Worm (Caenorhabditis elegans) whole organism, young adult: ENCODE data around the gene M117.3.

Experiments used
- B0019.2 ChIP-seq: fragments of 200-800 bp; sonication (Bioruptor generic); conservative IDR thresholded peaks from 2 replicates; pipeline ENCODE4 v1.3.6; 2022; ENCODE audit warnings: missing genetic modification reagents, missing genetic modification characterization, missing compliant biosample characterization
- B0035.1 ChIP-seq: sonication (generic microtip); optimal IDR thresholded peaks from 2 replicates; lab custom pipeline; 2016; ENCODE audit warnings: missing genetic modification characterization, mild to moderate bottlenecking, missing compliant biosample characterization, missing genotype, missing genetic modification reagents
- C06A6.2 ChIP-seq: fragments of 200-800 bp; sonication (Bioruptor generic); conservative IDR thresholded peaks from 2 replicates; pipeline ENCODE4 v1.3.6; 2022; ENCODE audit warnings: missing genetic modification characterization, missing compliant biosample characterization
- C17E4.6 ChIP-seq: fragments of 200-800 bp; sonication (Bioruptor generic); IDR thresholded peaks from 2 replicates; pipeline ENCODE4 v1.3.6; 2022; ENCODE audit warnings: missing genetic modification reagents, missing genetic modification characterization, missing compliant biosample characterization
- F33H1.4 ChIP-seq: fragments of 200-800 bp; sonication (Bioruptor generic); IDR thresholded peaks from 2 replicates; pipeline ENCODE4 v1.3.6; 2022; ENCODE audit warnings: missing genetic modification reagents, missing genetic modification characterization, missing compliant biosample characterization
- F57A8.1 ChIP-seq: fragments of 200-800 bp; sonication (Bioruptor generic); optimal IDR thresholded peaks from 2 replicates; lab custom pipeline; 2018; ENCODE audit warnings: mild to moderate bottlenecking, missing genetic modification characterization, moderate library complexity, missing compliant biosample characterization
- Y56A3A.18 ChIP-seq: fragments of 200-800 bp; sonication (Bioruptor generic); IDR thresholded peaks from 2 replicates; pipeline ENCODE4 v1.3.6; 2022; ENCODE audit warnings: missing genetic modification reagents, missing genetic modification characterization, missing compliant biosample characterization
- Y79H2A.3 ChIP-seq: fragments of 200-800 bp; sonication (Bioruptor generic); conservative IDR thresholded peaks from 2 replicates; pipeline ENCODE4 v1.3.6; 2022; ENCODE audit warnings: missing genetic modification reagents, missing genetic modification characterization, missing compliant biosample characterization
- ZK185.1 ChIP-seq: sonication (generic microtip); optimal IDR thresholded peaks from 2 replicates; lab custom pipeline; 2016; ENCODE audit warnings: mild to moderate bottlenecking, missing genetic modification characterization, missing compliant biosample characterization; ENCODE audit not compliant: poor library complexity, severe bottlenecking
- akir-1 ChIP-seq: fragments of 200-800 bp; sonication (Bioruptor generic); optimal IDR thresholded peaks from 2 replicates; lab custom pipeline; 2018; ENCODE audit warnings: mild to moderate bottlenecking, missing genetic modification characterization, moderate library complexity, missing compliant biosample characterization
- ama-1 ChIP-seq, 3 experiments: fragments of 150-350 bp in 1 of 3; sonication (generic microtip) in 2 of 3; optimal IDR thresholded peaks; 2 replicates each; lab custom pipeline; 2014 to 2018; ENCODE audit warnings: missing biosample characterization in 2 of 3, missing genetic modification characterization in 2 of 3, missing genetic modification reagents in 2 of 3
- aptf-2 ChIP-seq: fragments of 200-800 bp; sonication (Bioruptor generic); conservative IDR thresholded peaks from 2 replicates; pipeline ENCODE4 v1.3.6; 2022; ENCODE audit warnings: missing genetic modification reagents, missing genetic modification characterization, missing compliant biosample characterization
- atf-7 ChIP-seq: sonication (generic microtip); optimal IDR thresholded peaks from 2 replicates; lab custom pipeline; 2017; ENCODE audit warnings: mild to moderate bottlenecking, missing genetic modification characterization, missing compliant biosample characterization
- attf-3 ChIP-seq: fragments of 200-800 bp; sonication (Bioruptor generic); conservative IDR thresholded peaks from 2 replicates; pipeline ENCODE4 v1.3.6; 2022; ENCODE audit warnings: missing genetic modification reagents, missing genetic modification characterization, missing compliant biosample characterization
- attf-6 ChIP-seq: fragments of 200-800 bp; sonication (Bioruptor generic); IDR thresholded peaks from 2 replicates; pipeline ENCODE4 v1.3.6; 2022; ENCODE audit warnings: missing genetic modification reagents, missing genetic modification characterization, missing compliant biosample characterization
- bed-1 ChIP-seq: fragments of 200-800 bp; sonication (Bioruptor generic); IDR thresholded peaks from 2 replicates; pipeline ENCODE4 v1.3.6; 2022; ENCODE audit warnings: missing genetic modification reagents, missing genetic modification characterization, missing compliant biosample characterization
- ceh-58 ChIP-seq: fragments of 200-800 bp; sonication (Bioruptor generic); IDR thresholded peaks from 2 replicates; pipeline ENCODE4 v1.3.6; 2022; ENCODE audit warnings: missing genetic modification characterization, missing compliant biosample characterization
- ceh-79 ChIP-seq: sonication (generic microtip); optimal IDR thresholded peaks from 2 replicates; lab custom pipeline; 2017; ENCODE audit warnings: mild to moderate bottlenecking, missing genetic modification characterization, missing compliant biosample characterization
- dpff-1 ChIP-seq: sonication (generic microtip); optimal IDR thresholded peaks from 2 replicates; lab custom pipeline; 2017; ENCODE audit warnings: mild to moderate bottlenecking, missing genetic modification characterization, missing compliant biosample characterization
- dpl-1 ChIP-seq: fragments of 150-350 bp; optimal IDR thresholded peaks from 2 replicates; lab custom pipeline; 2014; ENCODE audit warnings: missing biosample characterization, missing genetic modification reagents, missing genetic modification characterization
- efl-1 ChIP-seq: fragments of 150-350 bp; optimal IDR thresholded peaks from 2 replicates; lab custom pipeline; 2014; ENCODE audit warnings: missing biosample characterization, missing genetic modification reagents, missing genetic modification characterization
- egl-44 ChIP-seq: fragments of 200-800 bp; sonication (Bioruptor generic); IDR thresholded peaks from 2 replicates; pipeline ENCODE4 v1.3.6; 2022; ENCODE audit warnings: missing genetic modification reagents, missing genetic modification characterization, missing compliant biosample characterization
- fkh-3 ChIP-seq: sonication (generic microtip); optimal IDR thresholded peaks from 2 replicates; lab custom pipeline; 2016; ENCODE audit warnings: mild to moderate bottlenecking, missing genetic modification characterization, missing compliant biosample characterization
- gei-17 ChIP-seq: fragments of 200-800 bp; sonication (Bioruptor generic); optimal IDR thresholded peaks from 2 replicates; lab custom pipeline; 2018; ENCODE audit warnings: mild to moderate bottlenecking, missing genetic modification characterization, missing compliant biosample characterization
- him-1 ChIP-seq: sonication (generic microtip); optimal IDR thresholded peaks from 2 replicates; lab custom pipeline; 2016; ENCODE audit warnings: missing genotype, missing genetic modification reagents, missing genetic modification characterization, missing compliant biosample characterization
- let-526 ChIP-seq: fragments of 200-800 bp; sonication (Bioruptor generic); IDR thresholded peaks from 2 replicates; pipeline ENCODE4 v1.3.6; 2022; ENCODE audit warnings: missing genetic modification reagents, missing genetic modification characterization, missing compliant biosample characterization
- lin-35 ChIP-seq, 3 experiments: fragments of 150-350 bp in 2 of 3; sonication (generic microtip) in 1 of 3; optimal IDR thresholded peaks; 2 replicates each; lab custom pipeline; 2014 to 2018; ENCODE audit warnings: missing biosample characterization in 3 of 3, missing genetic modification characterization in 3 of 3, missing genetic modification reagents in 3 of 3
- lin-40 ChIP-seq: sonication (generic microtip); optimal IDR thresholded peaks from 2 replicates; lab custom pipeline; 2016; ENCODE audit warnings: missing genetic modification characterization, mild to moderate bottlenecking, missing compliant biosample characterization, missing genotype, missing genetic modification reagents
- lin-54 ChIP-seq: fragments of 200-800 bp; sonication (Bioruptor generic); optimal IDR thresholded peaks from 2 replicates; lab custom pipeline; 2018; ENCODE audit warnings: mild to moderate bottlenecking, missing genetic modification characterization, missing compliant biosample characterization
- lir-1 ChIP-seq: fragments of 200-800 bp; sonication (Bioruptor generic); conservative IDR thresholded peaks from 2 replicates; pipeline ENCODE4 v1.3.6; 2022; ENCODE audit warnings: missing genetic modification reagents, missing genetic modification characterization, missing compliant biosample characterization
- lsl-1 ChIP-seq: fragments of 200-800 bp; sonication (Bioruptor generic); optimal IDR thresholded peaks from 2 replicates; lab custom pipeline; 2018; ENCODE audit warnings: mild to moderate bottlenecking, missing genetic modification characterization, moderate library complexity, missing compliant biosample characterization
- lsy-27 ChIP-seq: sonication (generic microtip); optimal IDR thresholded peaks from 2 replicates; lab custom pipeline; 2017; ENCODE audit warnings: missing genetic modification characterization, mild to moderate bottlenecking, missing compliant biosample characterization, antibody characterized with exemption, missing genotype, borderline replicate concordance; ENCODE audit not compliant: insufficient read depth
- madf-10 ChIP-seq: sonication (generic microtip); optimal IDR thresholded peaks from 2 replicates; lab custom pipeline; 2016; ENCODE audit warnings: mild to moderate bottlenecking, missing genetic modification characterization, missing compliant biosample characterization
- madf-3 ChIP-seq: fragments of 200-800 bp; sonication (Bioruptor generic); IDR thresholded peaks from 2 replicates; pipeline ENCODE4 v1.3.6; 2022; ENCODE audit warnings: missing genetic modification reagents, missing genetic modification characterization, missing compliant biosample characterization
- mes-4 ChIP-seq: sonication (generic microtip); optimal IDR thresholded peaks from 2 replicates; lab custom pipeline; 2016; ENCODE audit warnings: missing genotype, missing genetic modification characterization, missing compliant biosample characterization
- mxl-1 ChIP-seq: sonication (generic microtip); optimal IDR thresholded peaks from 2 replicates; lab custom pipeline; 2016; ENCODE audit warnings: missing genetic modification characterization, missing compliant biosample characterization
- nfya-1 ChIP-seq: sonication (generic microtip); optimal IDR thresholded peaks from 2 replicates; lab custom pipeline; 2017; ENCODE audit warnings: antibody characterized with exemption, missing compliant biosample characterization, missing genetic modification characterization, borderline replicate concordance; ENCODE audit not compliant: insufficient read depth
- nfyb-1 ChIP-seq: fragments of 200-800 bp; sonication (Bioruptor generic); IDR thresholded peaks from 2 replicates; pipeline ENCODE4 v1.3.6; 2022; ENCODE audit warnings: missing genetic modification reagents, missing genetic modification characterization, missing compliant biosample characterization
- repo-1 ChIP-seq: sonication (generic microtip); optimal IDR thresholded peaks from 2 replicates; lab custom pipeline; 2017; ENCODE audit warnings: mild to moderate bottlenecking, missing genetic modification characterization, missing compliant biosample characterization
- rpc-1 ChIP-seq, 2 experiments: fragments of 150-350 bp in 1 of 2; sonication (generic microtip) in 1 of 2; optimal IDR thresholded peaks; 2 replicates each; lab custom pipeline; 2014 to 2018; ENCODE audit warnings: missing biosample characterization in 1 of 2, missing genetic modification characterization in 1 of 2, missing genetic modification reagents in 1 of 2, missing genotype in 1 of 2
- snpc-3.4 ChIP-seq: sonication (generic microtip); optimal IDR thresholded peaks from 2 replicates; lab custom pipeline; 2017; ENCODE audit warnings: missing genetic modification characterization, mild to moderate bottlenecking, missing compliant biosample characterization, antibody characterized with exemption, moderate library complexity, missing genotype, missing genetic modification reagents
- zfh-2 ChIP-seq: fragments of 200-800 bp; sonication (Bioruptor generic); conservative IDR thresholded peaks from 2 replicates; pipeline ENCODE4 v1.3.6; 2022; ENCODE audit warnings: missing genetic modification reagents, missing genetic modification characterization, missing compliant biosample characterization
- zim-3 ChIP-seq: sonication (generic microtip); optimal IDR thresholded peaks from 2 replicates; lab custom pipeline; 2017; ENCODE audit warnings: mild to moderate bottlenecking, missing genetic modification characterization, moderate library complexity, missing compliant biosample characterization
- ztf-25 ChIP-seq: fragments of 200-800 bp; sonication (Bioruptor generic); IDR thresholded peaks from 2 replicates; pipeline ENCODE4 v1.3.6; 2022; ENCODE audit warnings: missing genetic modification reagents, missing genetic modification characterization, missing compliant biosample characterization
- ztf-28 ChIP-seq: fragments of 200-800 bp; sonication (Bioruptor generic); IDR thresholded peaks from 2 replicates; pipeline ENCODE4 v1.3.6; 2022; ENCODE audit warnings: missing genetic modification reagents, missing genetic modification characterization, missing compliant biosample characterization
- ztf-6 ChIP-seq: fragments of 200-800 bp; sonication (Bioruptor generic); IDR thresholded peaks from 2 replicates; pipeline ENCODE4 v1.3.6; 2022; ENCODE audit warnings: missing genetic modification reagents, missing genetic modification characterization, missing compliant biosample characterization

M117.3 gene

ce11 chrIV:11809047-11809446 is 13.0 kb upstream of the M117.3 start:
- no peak for TF ChIP-seq ztf-25 (GFP tag; lab: Robert Waterston, UW)
- TF ChIP-seq ZK185.1 (tag; lab: Kevin White, UChicago): no peak
- TF ChIP-seq, all 124 proteins: peak for 0

- no peak for TF ChIP-seq dpff-1 (tag; lab: Kevin White, UChicago)
- no peak for TF ChIP-seq attf-6 (GFP tag; lab: Robert Waterston, UW)
- TF ChIP-seq lin-40 (tag; lab: Kevin White, UChicago): peak; percentile 74
- TF ChIP-seq attf-3 (GFP tag; lab: Robert Waterston, UW): no peak
- TF ChIP-seq ztf-28 (GFP tag; lab: Robert Waterston, UW): no peak
- no peak for TF ChIP-seq Y79H2A.3 (GFP tag; lab: Robert Waterston, UW)
- no peak for TF ChIP-seq B0019.2 (GFP tag; lab: Robert Waterston, UW)
- TF ChIP-seq him-1 (tag; lab: Kevin White, UChicago): no peak
- TF ChIP-seq C17E4.6 (GFP tag; lab: Robert Waterston, UW): no peak
- TF ChIP-seq madf-3 (GFP tag; lab: Robert Waterston, UW): no peak
- TF ChIP-seq F33H1.4 (GFP tag; lab: Robert Waterston, UW): no peak
- TF ChIP-seq gei-17: no peak
- TF ChIP-seq ceh-79 (tag; lab: Kevin White, UChicago): no peak
- no peak for TF ChIP-seq rpc-1 (optimal IDR thresholded peaks at IDR 0.05; lab: Kevin White, UChicago)
- no peak for TF ChIP-seq rpc-1 (tag; optimal IDR thresholded peaks at IDR 0.05; lab: Kevin White, UChicago)
- no peak for TF ChIP-seq akir-1 (GFP tag; lab: Kevin White, UChicago)
- no peak for TF ChIP-seq lsy-27 (tag; lab: Kevin White, UChicago)
- TF ChIP-seq nfyb-1: no peak
- TF ChIP-seq mxl-1 (tag; lab: Kevin White, UChicago): no peak
- TF ChIP-seq ama-1 (optimal IDR thresholded peaks at IDR 0.05; lab: Kevin White, UChicago): no peak
- no peak for TF ChIP-seq ama-1 (GFP tag; optimal IDR thresholded peaks at IDR 0.05; lab: Kevin White, UChicago)
- no peak for TF ChIP-seq lir-1
- TF ChIP-seq atf-7 (tag; lab: Kevin White, UChicago): peak; percentile 20
- no peak for TF ChIP-seq snpc-3.4 (tag; lab: Kevin White, UChicago)
- TF ChIP-seq Y56A3A.18 (GFP tag; lab: Robert Waterston, UW): no peak
- TF ChIP-seq nfya-1 (tag; lab: Kevin White, UChicago): no peak
- TF ChIP-seq repo-1 (tag; lab: Kevin White, UChicago): no peak
- TF ChIP-seq ZK185.1 (tag; lab: Kevin White, UChicago): peak; percentile 40
- TF ChIP-seq B0035.1 (tag; lab: Kevin White, UChicago): no peak
- TF ChIP-seq ztf-6 (GFP tag; lab: Robert Waterston, UW): no peak
- no peak for TF ChIP-seq F57A8.1
- TF ChIP-seq bed-1 (GFP tag; lab: Robert Waterston, UW): no peak
- TF ChIP-seq aptf-2 (GFP tag; lab: Robert Waterston, UW): no peak
- no peak for TF ChIP-seq lin-35 (GFP tag; optimal IDR thresholded peaks at IDR 0.05; lab: Kevin White, UChicago)
- no peak for TF ChIP-seq lin-54 (GFP tag; lab: Kevin White, UChicago)
- peak; percentile 40 for TF ChIP-seq madf-10 (tag; lab: Kevin White, UChicago)
- TF ChIP-seq lsl-1 (GFP tag; lab: Kevin White, UChicago): no peak
- TF ChIP-seq mes-4 (tag; lab: Kevin White, UChicago): no peak
- TF ChIP-seq ceh-58 (GFP tag; lab: Robert Waterston, UW): no peak
- no peak for TF ChIP-seq let-526 (GFP tag; lab: Robert Waterston, UW)
- TF ChIP-seq zfh-2: no peak; the same call in 1 of the 2 replicates
- no peak for TF ChIP-seq efl-1
- no peak for TF ChIP-seq zim-3 (tag; lab: Kevin White, UChicago)
- no peak for TF ChIP-seq ztf-25 (GFP tag; lab: Robert Waterston, UW)
- TF ChIP-seq fkh-3 (tag; lab: Kevin White, UChicago): no peak
- 0 out of 2 replicates have a peak, but pooled peaks have one; percentile 27 for TF ChIP-seq egl-44 (GFP tag; lab: Robert Waterston, UW)
- TF ChIP-seq C06A6.2 (GFP tag; lab: Robert Waterston, UW): 0 out of 2 replicates have a peak, but pooled peaks have one; percentile 15
- no peak for TF ChIP-seq dpl-1 (GFP tag; lab: Kevin White, UChicago)
Measured at ce11 chrIV:11809708-11810114, 12.3 kb upstream of the M117.3 start.
